Worm (Caenorhabditis elegans) whole organism, early embryonic: ENCODE measurements around the gene H11E01.3.

Experiments used
- F13C5.2 ChIP-seq: sonication (generic microtip); optimal IDR thresholded peaks from 2 replicates; lab custom pipeline; 2017; ENCODE audit warnings: mild to moderate bottlenecking, missing genetic modification characterization, inconsistent platforms, missing compliant biosample characterization
- ceh-13 ChIP-seq: fragments of 200-800 bp; sonication (Bioruptor generic); optimal IDR thresholded peaks from 2 replicates; lab custom pipeline; 2018; ENCODE audit warnings: mild to moderate bottlenecking, missing genetic modification characterization, missing compliant biosample characterization
- ceh-36 ChIP-seq: sonication (generic microtip); optimal IDR thresholded peaks from 2 replicates; lab custom pipeline; 2016; ENCODE audit warnings: missing genetic modification characterization, inconsistent platforms, missing compliant biosample characterization
- ets-7 ChIP-seq: sonication (generic microtip); optimal IDR thresholded peaks from 2 replicates; lab custom pipeline; 2016; ENCODE audit warnings: missing genotype, missing genetic modification characterization, missing compliant biosample characterization
- scrt-1 ChIP-seq: fragments of 200-800 bp; sonication (Bioruptor generic); IDR thresholded peaks from 2 replicates; pipeline ENCODE4 v1.3.6; 2022; ENCODE audit warnings: missing genetic modification characterization, missing compliant biosample characterization
- tra-4 ChIP-seq: sonication (generic microtip); optimal IDR thresholded peaks from 2 replicates; lab custom pipeline; 2017; ENCODE audit warnings: missing genetic modification characterization, missing compliant biosample characterization

Gene H11E01.3

DNA sequence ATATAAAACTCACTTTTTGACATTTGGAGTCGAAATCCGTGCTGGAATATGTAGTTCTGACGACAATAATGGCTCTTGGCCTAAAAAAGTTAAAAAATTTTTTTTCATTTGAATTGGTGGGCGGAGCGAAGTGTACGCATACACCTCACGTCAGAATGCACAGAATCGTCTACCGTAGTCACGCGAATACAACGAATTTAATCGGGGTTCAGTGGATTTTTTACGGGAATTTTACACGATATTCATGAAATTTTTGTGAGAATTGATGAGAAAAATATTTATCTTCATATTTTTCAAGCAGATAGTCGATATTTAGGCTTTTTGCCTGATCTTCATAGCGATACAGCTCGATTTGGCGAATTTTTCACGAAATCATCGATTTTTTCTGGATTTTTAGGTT lies 64.0 kb downstream of the H11E01.3 start, which contains the start of gene R09H3.3:
Gene R09H3.3, minus strand, starts transcription at position 101 of the 400 bp plus-strand sequence.
- TF ChIP-seq F13C5.2 (tag; lab: Kevin White, UChicago) (no peak), tra-4 (no peak), ceh-13 (GFP tag; lab: Kevin White, UChicago) (no peak), ceh-36 (no peak), ets-7 (tag; lab: Kevin White, UChicago) (no peak), scrt-1 (no peak)
